Worm (Caenorhabditis elegans) whole organism, early embryonic: Measurements from ENCODE around the gene decr-1.3.

Experiments used
- B0310.2 ChIP-seq: sonication (generic microtip); optimal IDR thresholded peaks from 2 replicates; lab custom pipeline; 2016; ENCODE audit warnings: mild to moderate bottlenecking, missing genetic modification characterization, missing compliant biosample characterization
- F13C5.2 ChIP-seq: sonication (generic microtip); optimal IDR thresholded peaks from 2 replicates; lab custom pipeline; 2017; ENCODE audit warnings: mild to moderate bottlenecking, missing genetic modification characterization, inconsistent platforms, missing compliant biosample characterization
- aly-1 ChIP-seq: sonication (generic microtip); optimal IDR thresholded peaks from 2 replicates; lab custom pipeline; 2016; ENCODE audit warnings: missing genetic modification characterization, missing compliant biosample characterization
- ama-1 ChIP-seq: fragments of 150-350 bp; optimal IDR thresholded peaks from 2 replicates; lab custom pipeline; 2014
- ceh-13 ChIP-seq: fragments of 200-800 bp; sonication (Bioruptor generic); optimal IDR thresholded peaks from 2 replicates; lab custom pipeline; 2018; ENCODE audit warnings: mild to moderate bottlenecking, missing genetic modification characterization, missing compliant biosample characterization
- ceh-36 ChIP-seq: sonication (generic microtip); optimal IDR thresholded peaks from 2 replicates; lab custom pipeline; 2016; ENCODE audit warnings: missing genetic modification characterization, inconsistent platforms, missing compliant biosample characterization
- ets-7 ChIP-seq: sonication (generic microtip); optimal IDR thresholded peaks from 2 replicates; lab custom pipeline; 2016; ENCODE audit warnings: missing genotype, missing genetic modification characterization, missing compliant biosample characterization
- flt-1 ChIP-seq: fragments of 200-800 bp; sonication (Bioruptor generic); IDR thresholded peaks from 2 replicates; pipeline ENCODE4 v1.3.6; 2022; ENCODE audit warnings: missing genetic modification characterization, missing compliant biosample characterization
- hmbx-1 ChIP-seq: sonication (generic microtip); optimal IDR thresholded peaks from 2 replicates; lab custom pipeline; 2016; ENCODE audit warnings: mild to moderate bottlenecking, missing genetic modification characterization, missing compliant biosample characterization
- hmg-4 ChIP-seq: fragments of 200-800 bp; sonication (Bioruptor generic); optimal IDR thresholded peaks from 2 replicates; lab custom pipeline; 2018; ENCODE audit warnings: mild to moderate bottlenecking, missing genetic modification characterization, missing compliant biosample characterization
- hnd-1 ChIP-seq: sonication (generic microtip); optimal IDR thresholded peaks from 2 replicates; lab custom pipeline; 2016; ENCODE audit warnings: missing genetic modification characterization, missing compliant biosample characterization
- pes-1 ChIP-seq: fragments of 200-800 bp; sonication (Bioruptor generic); IDR thresholded peaks from 2 replicates; pipeline ENCODE4 v1.3.6; 2022; ENCODE audit warnings: missing genetic modification reagents, missing genetic modification characterization, missing compliant biosample characterization
- scrt-1 ChIP-seq: fragments of 200-800 bp; sonication (Bioruptor generic); IDR thresholded peaks from 2 replicates; pipeline ENCODE4 v1.3.6; 2022; ENCODE audit warnings: missing genetic modification characterization, missing compliant biosample characterization
- sea-1 ChIP-seq: fragments of 200-800 bp; sonication (Bioruptor generic); conservative IDR thresholded peaks from 2 replicates; pipeline ENCODE4 v1.3.6; 2022; ENCODE audit warnings: missing genetic modification characterization, missing compliant biosample characterization
- tbx-11 ChIP-seq: fragments of 200-800 bp; sonication (Bioruptor generic); IDR thresholded peaks from 2 replicates; pipeline ENCODE4 v1.3.6; 2022; ENCODE audit warnings: missing genetic modification characterization, missing compliant biosample characterization
- tbx-37 ChIP-seq: fragments of 200-800 bp; sonication (Bioruptor generic); conservative IDR thresholded peaks from 2 replicates; pipeline ENCODE4 v1.3.6; 2022; ENCODE audit warnings: missing genetic modification reagents, missing genetic modification characterization, missing compliant biosample characterization
- tra-4 ChIP-seq: sonication (generic microtip); optimal IDR thresholded peaks from 2 replicates; lab custom pipeline; 2017; ENCODE audit warnings: missing genetic modification characterization, missing compliant biosample characterization

The decr-1.3 gene

ce11 chrII:8174148-8174547 is 799 bp upstream of the decr-1.3 start:
- TF ChIP-seq pes-1 (GFP tag; lab: Robert Waterston, UW) (no peak), scrt-1 (GFP tag; lab: Robert Waterston, UW) (no peak)

- TF ChIP-seq ets-7 (tag; lab: Kevin White, UChicago) (no peak), flt-1 (GFP tag; lab: Robert Waterston, UW) (no peak), tra-4 (tag; lab: Kevin White, UChicago) (no peak), hnd-1 (tag; lab: Kevin White, UChicago) (no peak), ama-1 (lab: Kevin White, UChicago) (no peak)
These were observed 3.0 kb downstream of the decr-1.3 start, which contains the start of gene T05C12.11 for ce11 chrII:8170374-8170773. Gene T05C12.11, minus strand, starts transcription at chrII:8170474.

DNA sequence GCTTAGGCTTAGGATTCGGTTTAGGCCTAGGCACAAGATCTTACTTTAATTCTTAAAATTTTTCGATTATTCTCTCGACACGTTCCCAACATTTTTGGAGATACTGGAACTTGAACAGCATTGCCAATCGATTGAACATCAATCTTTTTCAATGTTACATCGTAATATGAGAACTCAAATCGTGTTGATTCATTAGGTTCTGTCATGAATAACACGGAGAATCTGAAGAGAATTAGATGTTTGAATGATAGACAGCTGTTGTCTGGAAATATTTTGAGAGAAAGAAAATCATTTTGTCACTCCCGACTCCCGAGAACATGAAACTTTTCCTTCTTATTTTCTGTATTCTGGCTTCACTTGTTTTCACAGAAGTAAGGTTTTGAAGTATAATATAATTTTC is 4.1 kb downstream of the decr-1.3 start, which contains the start of gene T05C12.15:
Gene T05C12.15, plus strand, starts transcription at position 301 of the 400 bp plus-strand sequence.
- no peak for TF ChIP-seq flt-1 (GFP tag; lab: Robert Waterston, UW)
- TF ChIP-seq ama-1 (lab: Kevin White, UChicago) = no peak
- TF ChIP-seq aly-1 (tag; lab: Kevin White, UChicago) = no peak
- TF ChIP-seq ceh-36 (tag; lab: Kevin White, UChicago) = no peak
- TF ChIP-seq scrt-1 (GFP tag; lab: Robert Waterston, UW) = no peak
- no peak for TF ChIP-seq hnd-1 (tag; lab: Kevin White, UChicago)
- TF ChIP-seq pes-1 (GFP tag; lab: Robert Waterston, UW) = no peak
- TF ChIP-seq hmbx-1 (tag; lab: Kevin White, UChicago) = no peak
- no peak for TF ChIP-seq ceh-13
- no peak for TF ChIP-seq tbx-37 (GFP tag; lab: Robert Waterston, UW)
- TF ChIP-seq tbx-11 (GFP tag; lab: Robert Waterston, UW) = no peak
- TF ChIP-seq ets-7 (tag; lab: Kevin White, UChicago) = no peak
- TF ChIP-seq hmg-4 (GFP tag; lab: Kevin White, UChicago) = no peak

- TF ChIP-seq ama-1 (lab: Kevin White, UChicago) = no peak
- TF ChIP-seq aly-1 (tag; lab: Kevin White, UChicago) = no peak
- no peak for TF ChIP-seq hmg-4 (GFP tag; lab: Kevin White, UChicago)
- TF ChIP-seq ceh-13 = no peak
- TF ChIP-seq tbx-11 (GFP tag; lab: Robert Waterston, UW) = no peak
- no peak for TF ChIP-seq flt-1 (GFP tag; lab: Robert Waterston, UW)
- no peak for TF ChIP-seq ets-7 (tag; lab: Kevin White, UChicago)
- TF ChIP-seq hmbx-1 (tag; lab: Kevin White, UChicago) = no peak
- TF ChIP-seq F13C5.2 (tag; lab: Kevin White, UChicago) = no peak
- no peak for TF ChIP-seq tra-4 (tag; lab: Kevin White, UChicago)
- no peak for TF ChIP-seq tbx-37 (GFP tag; lab: Robert Waterston, UW)
- TF ChIP-seq B0310.2 = no peak
- TF ChIP-seq ceh-36 (tag; lab: Kevin White, UChicago) = no peak
- no peak for TF ChIP-seq hnd-1 (tag; lab: Kevin White, UChicago)
- no peak for TF ChIP-seq pes-1 (GFP tag; lab: Robert Waterston, UW)
- no peak for TF ChIP-seq scrt-1 (GFP tag; lab: Robert Waterston, UW)
- TF ChIP-seq sea-1 (GFP tag; lab: Robert Waterston, UW) = no peak
These were observed 11.2 kb downstream of the decr-1.3 start, which contains the start of the genes emb-27 and rrf-3 for ce11 chrII:8162120-8162648. Gene emb-27, minus strand, starts transcription at chrII:8162170. Gene rrf-3, plus strand, starts transcription at chrII:8162465.

DNA sequence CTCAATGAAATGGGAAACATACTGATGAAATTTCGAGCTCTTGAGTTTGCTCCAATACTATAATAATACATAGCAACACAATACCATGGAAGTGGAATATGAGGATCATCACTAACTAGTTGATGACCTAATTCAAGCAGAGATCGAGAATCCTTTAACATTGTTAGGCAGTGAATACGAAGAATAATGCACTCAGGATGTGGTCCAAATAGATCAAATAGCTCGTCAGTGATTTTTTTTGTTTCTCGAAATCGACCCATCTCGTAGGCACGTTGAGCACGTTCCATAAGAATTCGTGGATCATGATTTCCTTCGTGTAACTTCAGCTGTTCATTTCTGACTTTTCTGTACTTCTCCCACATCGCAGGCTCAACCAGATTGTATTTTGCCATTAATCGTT is 12.4 kb downstream of the decr-1.3 start:
- TF ChIP-seq B0310.2 (no peak), ama-1 (lab: Kevin White, UChicago) (no peak), tbx-37 (GFP tag; lab: Robert Waterston, UW) (no peak), ceh-13 (no peak), ets-7 (tag; lab: Kevin White, UChicago) (no peak), sea-1 (GFP tag; lab: Robert Waterston, UW) (no peak), tbx-11 (GFP tag; lab: Robert Waterston, UW) (no peak), F13C5.2 (tag; lab: Kevin White, UChicago) (no peak), hmg-4 (GFP tag; lab: Kevin White, UChicago) (no peak), aly-1 (tag; lab: Kevin White, UChicago) (no peak), hnd-1 (tag; lab: Kevin White, UChicago) (no peak), ceh-36 (tag; lab: Kevin White, UChicago) (no peak)

- no peak for TF ChIP-seq tra-4 (tag; lab: Kevin White, UChicago)
- TF ChIP-seq sea-1 (GFP tag; lab: Robert Waterston, UW) = no peak
- TF ChIP-seq hmbx-1 (tag; lab: Kevin White, UChicago) = no peak
- TF ChIP-seq B0310.2 = no peak
- TF ChIP-seq hmg-4 (GFP tag; lab: Kevin White, UChicago) = no peak
- TF ChIP-seq ceh-13 = no peak
- no peak for TF ChIP-seq ets-7 (tag; lab: Kevin White, UChicago)
- TF ChIP-seq ama-1 (lab: Kevin White, UChicago) = no peak
- no peak for TF ChIP-seq aly-1 (tag; lab: Kevin White, UChicago)
- no peak for TF ChIP-seq ceh-36 (tag; lab: Kevin White, UChicago)
- TF ChIP-seq flt-1 (GFP tag; lab: Robert Waterston, UW) = no peak
- TF ChIP-seq tbx-37 (GFP tag; lab: Robert Waterston, UW) = no peak
These were observed 15.4 kb downstream of the decr-1.3 start, which contains the start of gene pch-2 for ce11 chrII:8157991-8158390. Gene pch-2, plus strand, starts transcription at chrII:8158349.

ce11 chrII:8156845-8157373 is 16.4 kb downstream of the decr-1.3 start, which contains the start of the genes tub-1 and tmem-138:
Gene tub-1, minus strand, starts transcription at chrII:8156945.
Gene tmem-138, plus strand, starts transcription at chrII:8157323.
- TF ChIP-seq ceh-36 (tag; lab: Kevin White, UChicago) (no peak), aly-1 (tag; lab: Kevin White, UChicago) (no peak), F13C5.2 (tag; lab: Kevin White, UChicago) (no peak), scrt-1 (GFP tag; lab: Robert Waterston, UW) (no peak), ets-7 (tag; lab: Kevin White, UChicago) (no peak), hmbx-1 (tag; lab: Kevin White, UChicago) (no peak), tbx-11 (GFP tag; lab: Robert Waterston, UW) (no peak), sea-1 (GFP tag; lab: Robert Waterston, UW) (no peak), tra-4 (tag; lab: Kevin White, UChicago) (no peak), tbx-37 (GFP tag; lab: Robert Waterston, UW) (no peak), hmg-4 (GFP tag; lab: Kevin White, UChicago) (no peak), hnd-1 (tag; lab: Kevin White, UChicago) (no peak), B0310.2 (no peak), ama-1 (lab: Kevin White, UChicago) (no peak), ceh-13 (no peak), flt-1 (GFP tag; lab: Robert Waterston, UW) (no peak), pes-1 (GFP tag; lab: Robert Waterston, UW) (no peak)
